Fruit fly (Drosophila melanogaster): ENCODE measurements around the gene CG11964.
A peak's percentile ranks its signal among the peaks of the same experiment; 100 is the strongest.

Gene CG11964

dm6 chr3R:8920091-8920733, 24.6 kb downstream of the CG11964 start (continued):
- TF ChIP-seq Lpt (GFP tag; optimal IDR thresholded peaks at IDR 0.05) (no peak), CG12155 (GFP tag; optimal IDR thresholded peaks at IDR 0.05) (no peak), CG8089 (GFP tag; optimal IDR thresholded peaks at IDR 0.05) (no peak), jumu (GFP tag; optimal IDR thresholded peaks at IDR 0.05) (no peak), Nf-YC (tag; optimal IDR thresholded peaks at IDR 0.05) (no peak), CG3407 (GFP tag; optimal IDR thresholded peaks at IDR 0.05) (no peak), CG30431 (GFP tag; optimal IDR thresholded peaks at IDR 0.05) (no peak), ham (GFP tag; IDR thresholded peaks at IDR 0.05) (no peak), klu (GFP tag; IDR thresholded peaks at IDR 0.05) (no peak), Xrp1 (GFP tag; IDR thresholded peaks at IDR 0.05) (peak; percentile 78), ash1 (GFP tag; optimal IDR thresholded peaks at IDR 0.05) (no peak), GATAe (GFP tag; conservative IDR thresholded peaks at IDR 0.05) (no peak), Vsx1 (GFP tag; optimal IDR thresholded peaks at IDR 0.05) (no peak), chn (GFP tag; optimal IDR thresholded peaks at IDR 0.05) (no peak), Dref (GFP tag; IDR thresholded peaks at IDR 0.05) (no peak), lbe (GFP tag; optimal IDR thresholded peaks at IDR 0.05) (no peak), Meics (GFP tag; optimal IDR thresholded peaks at IDR 0.05) (no peak), CG14965 (GFP tag; optimal IDR thresholded peaks at IDR 0.05; ENCODE audit: borderline replicate concordance) (no peak), cato (GFP tag; optimal IDR thresholded peaks at IDR 0.05; ENCODE audit: borderline replicate concordance) (no peak), gt (GFP tag; IDR thresholded peaks at IDR 0.05) (no peak), CG10543 (GFP tag; optimal IDR thresholded peaks at IDR 0.05) (no peak), CG8765 (GFP tag; IDR thresholded peaks at IDR 0.05) (no peak), CG13775 (GFP tag; optimal IDR thresholded peaks at IDR 0.05) (no peak), Taf1 (GFP tag; IDR thresholded peaks at IDR 0.05) (no peak), CG2712 (tag; optimal IDR thresholded peaks at IDR 0.05) (peak; percentile 62), bowl (GFP tag; IDR thresholded peaks at IDR 0.05) (no peak), mirr (GFP tag; optimal IDR thresholded peaks at IDR 0.05) (no peak), BtbVII (GFP tag; optimal IDR thresholded peaks at IDR 0.05) (no peak), fd64A (GFP tag; optimal IDR thresholded peaks at IDR 0.05) (peak; percentile 15), CG10274 (GFP tag; optimal IDR thresholded peaks at IDR 0.05) (no peak), CG9727 (GFP tag; optimal IDR thresholded peaks at IDR 0.05) (no peak), Usf (GFP tag; optimal IDR thresholded peaks at IDR 0.05) (no peak), vvl (GFP tag; IDR thresholded peaks at IDR 0.05) (peak; percentile 79), CG17359 (tag; optimal IDR thresholded peaks at IDR 0.05) (peak; percentile 73), Pdp1 (GFP tag; optimal IDR thresholded peaks at IDR 0.05) (no peak), ranshi (GFP tag; IDR thresholded peaks at IDR 0.05) (no peak), HHEX (GFP tag; optimal IDR thresholded peaks at IDR 0.05) (no peak), CG7963 (GFP tag; IDR thresholded peaks at IDR 0.05; ENCODE audit: partially characterized antibody) (no peak), CG15269 (tag; optimal IDR thresholded peaks at IDR 0.05) (no peak), Mad (GFP tag; optimal IDR thresholded peaks at IDR 0.05) (no peak), tio (GFP tag; optimal IDR thresholded peaks at IDR 0.05) (no peak), salm (tag; optimal IDR thresholded peaks at IDR 0.05) (no peak), chinmo (GFP tag; IDR thresholded peaks at IDR 0.05; ENCODE audit: partially characterized antibody) (no peak), CG12071 (GFP tag; optimal IDR thresholded peaks at IDR 0.05) (no peak), CG17612 (GFP tag; IDR thresholded peaks at IDR 0.05) (no peak), gcm2 (GFP tag; optimal IDR thresholded peaks at IDR 0.05) (no peak), CG8281 (tag; optimal IDR thresholded peaks at IDR 0.05) (no peak), zen (tag; optimal IDR thresholded peaks at IDR 0.05) (no peak), CG4820 (GFP tag; optimal IDR thresholded peaks at IDR 0.05) (no peak), HLH54F (GFP tag; optimal IDR thresholded peaks at IDR 0.05) (no peak), CG3847 (GFP tag; IDR thresholded peaks at IDR 0.05) (no peak)

Data from whole organism, embryonic.